Fruit fly (Drosophila melanogaster) whole organism, embryonic: ENCODE data around the gene Vps29.

Experiments used
- Atf6 ChIP-seq: fragments of 200-800 bp; sonication (Bioruptor generic); IDR thresholded peaks from 2 replicates; pipeline ENCODE4 v1.3.6; 2022; ENCODE audit warnings: missing biosample characterization, missing genetic modification characterization
- BEAF-32 ChIP-seq: fragments of 200-800 bp; sonication (Bioruptor generic); optimal IDR thresholded peaks from 3 replicates; lab custom pipeline; 2017; ENCODE audit warnings: missing biosample characterization, missing genetic modification characterization, mild to moderate bottlenecking, moderate library complexity, missing genetic modification reagents
- CG10267 ChIP-seq: fragments of 200-800 bp; sonication (Bioruptor generic); optimal IDR thresholded peaks from 2 replicates; lab custom pipeline; 2018; ENCODE audit warnings: missing biosample characterization, mild to moderate bottlenecking, missing genetic modification characterization, moderate library complexity
- CG10431 ChIP-seq: fragments of 200-800 bp; sonication (Bioruptor generic); optimal IDR thresholded peaks from 3 replicates; lab custom pipeline; 2018; ENCODE audit warnings: missing biosample characterization, mild to moderate bottlenecking, missing genetic modification characterization
- CG11696 ChIP-seq: fragments of 200-800 bp; sonication (Bioruptor generic); IDR thresholded peaks from 2 replicates; pipeline ENCODE4 v1.3.6; 2022; ENCODE audit warnings: missing biosample characterization, missing genetic modification characterization
- CG12659 ChIP-seq: fragments of 200-800 bp; sonication (Bioruptor generic); optimal IDR thresholded peaks from 3 replicates; lab custom pipeline; 2017; ENCODE audit warnings: mild to moderate bottlenecking, missing biosample characterization, missing genetic modification reagents, missing genetic modification characterization
- CG12769 ChIP-seq: fragments of 200-800 bp; sonication (Bioruptor generic); optimal IDR thresholded peaks from 2 replicates; lab custom pipeline; 2019; ENCODE audit warnings: missing biosample characterization, mild to moderate bottlenecking, missing genetic modification characterization, moderate library complexity
- CG13287 ChIP-seq: fragments of 200-800 bp; sonication (Bioruptor generic); IDR thresholded peaks from 2 replicates; pipeline ENCODE4 v1.3.6; 2022; ENCODE audit warnings: missing biosample characterization, missing genetic modification characterization; ENCODE audit not compliant: partially characterized antibody
- CG14441 ChIP-seq: fragments of 200-800 bp; sonication (Bioruptor generic); IDR thresholded peaks from 2 replicates; pipeline ENCODE4 v1.3.6; 2022; ENCODE audit warnings: missing biosample characterization, missing genetic modification characterization
- CG15514 ChIP-seq: fragments of 200-800 bp; sonication (Bioruptor generic); optimal IDR thresholded peaks from 3 replicates; lab custom pipeline; 2017; ENCODE audit warnings: missing biosample characterization, missing genetic modification characterization, mild to moderate bottlenecking, moderate library complexity, missing genetic modification reagents
- CG16813 ChIP-seq: fragments of 200-800 bp; sonication (Bioruptor generic); IDR thresholded peaks from 3 replicates; pipeline ENCODE4 v1.3.6; 2022; ENCODE audit warnings: missing biosample characterization, missing genetic modification characterization; ENCODE audit not compliant: partially characterized antibody
- CG17186 ChIP-seq: fragments of 200-800 bp; sonication (Bioruptor generic); optimal IDR thresholded peaks from 3 replicates; lab custom pipeline; 2017; ENCODE audit warnings: missing biosample characterization, missing genetic modification reagents, missing genetic modification characterization
- CG31365 ChIP-seq: fragments of 200-800 bp; sonication (Bioruptor generic); optimal IDR thresholded peaks from 2 replicates; lab custom pipeline; 2018; ENCODE audit warnings: missing biosample characterization, mild to moderate bottlenecking, missing genetic modification characterization
- CG3838 ChIP-seq: fragments of 200-800 bp; sonication (Bioruptor generic); optimal IDR thresholded peaks from 3 replicates; lab custom pipeline; 2016; ENCODE audit warnings: missing biosample characterization, missing genetic modification characterization
- CG4404 ChIP-seq: fragments of 200-800 bp; sonication (Bioruptor generic); IDR thresholded peaks from 2 replicates; pipeline ENCODE4 v1.3.6; 2022; ENCODE audit warnings: missing biosample characterization, missing genetic modification characterization
- CG6813 ChIP-seq: fragments of 200-800 bp; sonication (Bioruptor generic); optimal IDR thresholded peaks from 2 replicates; lab custom pipeline; 2017; ENCODE audit warnings: missing biosample characterization, missing genetic modification characterization, mild to moderate bottlenecking, moderate library complexity, missing genetic modification reagents
- CG8290 ChIP-seq, 3 experiments: fragments of 200-800 bp; sonication (Bioruptor generic); optimal IDR thresholded peaks; 2 replicates each; lab custom pipeline; 2016 to 2019; ENCODE audit warnings: missing biosample characterization in 3 of 3, missing genetic modification characterization in 3 of 3, mild to moderate bottlenecking in 2 of 3, moderate library complexity in 1 of 3
- CG9797 ChIP-seq: fragments of 200-800 bp; sonication (Bioruptor generic); optimal IDR thresholded peaks from 3 replicates; lab custom pipeline; 2018; ENCODE audit warnings: missing biosample characterization, mild to moderate bottlenecking, missing genetic modification characterization
- CkIIα-i1 ChIP-seq: fragments of 200-800 bp; sonication (Bioruptor generic); IDR thresholded peaks from 2 replicates; pipeline ENCODE4 v1.3.6; 2022; ENCODE audit warnings: missing biosample characterization, missing genetic modification characterization
- D ChIP-seq, 2 experiments: fragments of 200-800 bp in 1 of 2; fragments of >200 bp in 1 of 2; sonication (Bioruptor generic) in 1 of 2; optimal IDR thresholded peaks; 2 replicates in 1 of 2; 3 replicates in 1 of 2; lab custom pipeline; 2017; ENCODE audit warnings: mild to moderate bottlenecking in 1 of 2, missing biosample characterization in 1 of 2, missing genetic modification characterization in 1 of 2, missing genetic modification reagents in 1 of 2
- Dp ChIP-seq: fragments of 200-800 bp; sonication (Bioruptor generic); optimal IDR thresholded peaks from 2 replicates; lab custom pipeline; 2018; ENCODE audit warnings: missing biosample characterization, mild to moderate bottlenecking, missing genetic modification characterization, moderate library complexity
- Dref ChIP-seq: fragments of 200-800 bp; sonication (Bioruptor generic); IDR thresholded peaks from 2 replicates; pipeline ENCODE4 v1.3.6; 2022; ENCODE audit warnings: missing biosample characterization, missing genetic modification characterization
- Ets97D ChIP-seq: fragments of 200-800 bp; sonication (Bioruptor generic); optimal IDR thresholded peaks from 3 replicates; lab custom pipeline; 2016; ENCODE audit warnings: missing biosample characterization, missing genetic modification characterization
- HLH4C ChIP-seq: fragments of 200-800 bp; sonication (Bioruptor generic); IDR thresholded peaks from 3 replicates; pipeline ENCODE4 v1.3.6; 2022; ENCODE audit warnings: missing biosample characterization, missing genetic modification characterization; ENCODE audit not compliant: partially characterized antibody
- MBD-R2 ChIP-seq: fragments of 200-800 bp; sonication (Bioruptor generic); IDR thresholded peaks from 2 replicates; pipeline ENCODE4 v1.3.6; 2022; ENCODE audit warnings: missing biosample characterization, missing genetic modification characterization
- Myb ChIP-seq: fragments of 200-800 bp; sonication (Bioruptor generic); optimal IDR thresholded peaks from 2 replicates; lab custom pipeline; 2016; ENCODE audit warnings: missing biosample characterization, missing genetic modification characterization
- Rfx ChIP-seq: fragments of 200-800 bp; sonication (Bioruptor generic); IDR thresholded peaks from 2 replicates; pipeline ENCODE4 v1.3.6; 2022; ENCODE audit warnings: missing biosample characterization, missing genetic modification characterization
- Sin3A ChIP-seq: fragments of >200 bp; optimal IDR thresholded peaks from 2 replicates; lab custom pipeline; 2018
- Spps ChIP-seq: fragments of 200-800 bp; sonication (Bioruptor generic); optimal IDR thresholded peaks from 2 replicates; lab custom pipeline; 2018; ENCODE audit warnings: missing biosample characterization, mild to moderate bottlenecking, missing genetic modification characterization
- ash1 ChIP-seq: fragments of 200-800 bp; sonication (Bioruptor generic); optimal IDR thresholded peaks from 2 replicates; lab custom pipeline; 2018; ENCODE audit warnings: missing biosample characterization, mild to moderate bottlenecking, missing genetic modification characterization
- bsh ChIP-seq, 2 experiments: fragments of 200-800 bp; sonication (Bioruptor generic); optimal IDR thresholded peaks; 2 replicates each; lab custom pipeline; 2017 to 2018; ENCODE audit warnings: mild to moderate bottlenecking in 2 of 2, missing biosample characterization in 2 of 2, missing genetic modification characterization in 2 of 2, moderate library complexity in 1 of 2
- chinmo ChIP-seq: fragments of 200-800 bp; sonication (Bioruptor generic); IDR thresholded peaks from 4 replicates; pipeline ENCODE4 v1.3.6; 2022; ENCODE audit warnings: missing biosample characterization, missing genetic modification characterization; ENCODE audit not compliant: partially characterized antibody
- crc ChIP-seq: fragments of 200-800 bp; sonication (Bioruptor generic); optimal IDR thresholded peaks from 2 replicates; lab custom pipeline; 2016; ENCODE audit warnings: missing biosample characterization, missing genetic modification characterization
- fu2 ChIP-seq: fragments of 200-800 bp; sonication (Bioruptor generic); optimal IDR thresholded peaks from 2 replicates; lab custom pipeline; 2016; ENCODE audit warnings: missing biosample characterization, missing genetic modification characterization
- inv ChIP-seq: fragments of 200-800 bp; sonication (Bioruptor generic); IDR thresholded peaks from 2 replicates; pipeline ENCODE4 v1.3.6; 2022; ENCODE audit warnings: missing biosample characterization, missing genetic modification characterization; ENCODE audit not compliant: partially characterized antibody
- jumu ChIP-seq: fragments of 200-800 bp; sonication (Bioruptor generic); optimal IDR thresholded peaks from 3 replicates; lab custom pipeline; 2016; ENCODE audit warnings: missing biosample characterization, missing genetic modification characterization
- knrl ChIP-seq: fragments of 200-800 bp; sonication (Bioruptor generic); IDR thresholded peaks from 3 replicates; pipeline ENCODE4 v1.3.6; 2022; ENCODE audit warnings: missing biosample characterization, missing genetic modification characterization; ENCODE audit not compliant: partially characterized antibody
- lilli ChIP-seq: fragments of 200-800 bp; sonication (Bioruptor generic); optimal IDR thresholded peaks from 3 replicates; lab custom pipeline; 2016; ENCODE audit warnings: missing biosample characterization, missing genetic modification characterization
- pfk ChIP-seq: fragments of 200-800 bp; sonication (Bioruptor generic); optimal IDR thresholded peaks from 2 replicates; lab custom pipeline; 2018; ENCODE audit warnings: missing biosample characterization, mild to moderate bottlenecking, missing genetic modification characterization, moderate library complexity
- pho ChIP-seq: fragments of 200-800 bp; sonication (Bioruptor generic); optimal IDR thresholded peaks from 2 replicates; lab custom pipeline; 2016; ENCODE audit warnings: missing biosample characterization, missing genetic modification characterization
- ranshi ChIP-seq: fragments of 200-800 bp; sonication (Bioruptor generic); IDR thresholded peaks from 2 replicates; pipeline ENCODE4 v1.3.6; 2022; ENCODE audit warnings: missing biosample characterization, missing genetic modification characterization
- row ChIP-seq: fragments of 200-800 bp; sonication (Bioruptor generic); IDR thresholded peaks from 3 replicates; pipeline ENCODE4 v1.3.6; 2022; ENCODE audit warnings: missing biosample characterization, missing genetic modification characterization
- run ChIP-seq: fragments of 200-800 bp; sonication (Bioruptor generic); optimal IDR thresholded peaks from 3 replicates; lab custom pipeline; 2018; ENCODE audit warnings: missing biosample characterization, mild to moderate bottlenecking, missing genetic modification characterization
- sc ChIP-seq, 3 experiments: fragments of >200 bp in 2 of 3; fragments of 200-800 bp in 1 of 3; sonication (Bioruptor generic) in 1 of 3; optimal IDR thresholded peaks; 2 replicates in 2 of 3; 3 replicates in 1 of 3; lab custom pipeline; 2017; ENCODE audit warnings: mild to moderate bottlenecking in 1 of 3, missing biosample characterization in 1 of 3, missing genetic modification characterization in 1 of 3, missing genetic modification reagents in 1 of 3
- slou ChIP-seq: fragments of 200-800 bp; sonication (Bioruptor generic); optimal IDR thresholded peaks from 3 replicates; lab custom pipeline; 2016; ENCODE audit warnings: missing biosample characterization, missing genetic modification characterization
- slp2 ChIP-seq: fragments of 200-800 bp; sonication (Bioruptor generic); optimal IDR thresholded peaks from 2 replicates; lab custom pipeline; 2016; ENCODE audit warnings: missing biosample characterization, missing genetic modification characterization
- unc-4 ChIP-seq: fragments of 200-800 bp; sonication (Bioruptor generic); IDR thresholded peaks from 2 replicates; pipeline ENCODE4 v1.3.6; 2022; ENCODE audit warnings: missing biosample characterization, missing genetic modification characterization; ENCODE audit not compliant: partially characterized antibody
- zen2 ChIP-seq: fragments of 200-800 bp; sonication (Bioruptor generic); IDR thresholded peaks from 3 replicates; pipeline ENCODE4 v1.3.6; 2022; ENCODE audit warnings: missing biosample characterization, missing genetic modification characterization; ENCODE audit not compliant: partially characterized antibody

The Vps29 gene

dm6 chr2L:1177522-1177921, 27.0 kb downstream of the Vps29 start, which contains the start of gene CG4896 (continued):
- TF ChIP-seq pfk (no peak), unc-4 (peak; percentile 65), CG10267 (peak; percentile 93), CG12659 (GFP tag; lab: Kevin White, UChicago) (peak; percentile 41), CG12769 (tag; lab: Kevin White, UChicago) (no peak), CG31365 (tag; lab: Kevin White, UChicago) (no peak), CG8290 (GFP tag; optimal IDR thresholded peaks at IDR 0.05; lab: Kevin White, UChicago) (peak; percentile 60), CG8290 (tag; optimal IDR thresholded peaks at IDR 0.05; lab: Kevin White, UChicago) (peak in 1 of 2 experiments; percentile 89), CG10431 (GFP tag; lab: Kevin White, UChicago) (no peak), knrl (GFP tag; lab: Robert Waterston, UW) (peak; percentile 48; the same call in 2 of the 3 replicates), slou (GFP tag; lab: Kevin White, UChicago) (no peak), CG11696 (GFP tag; lab: Robert Waterston, UW) (no peak), CkIIα-i1 (GFP tag; lab: Robert Waterston, UW) (no peak), row (GFP tag; lab: Robert Waterston, UW) (peak; percentile 27; the same call in 1 of the 3 replicates), Dref (GFP tag; lab: Robert Waterston, UW) (peak; percentile 94), pho (GFP tag; lab: Kevin White, UChicago) (peak; percentile 18), CG15514 (GFP tag; lab: Kevin White, UChicago) (peak; percentile 61), Atf6 (GFP tag; lab: Robert Waterston, UW) (no peak), bsh (GFP tag; optimal IDR thresholded peaks at IDR 0.05; lab: Kevin White, UChicago) (peak in 1 of 2 experiments; percentile 51), Rfx (GFP tag; lab: Robert Waterston, UW) (peak; percentile 63), fu2 (GFP tag; lab: Kevin White, UChicago) (peak; percentile 6), CG14441 (GFP tag; lab: Robert Waterston, UW) (no peak), lilli (no peak), chinmo (peak; percentile 77; the same call in 1 of the 4 replicates), Ets97D (GFP tag; lab: Kevin White, UChicago) (peak; percentile 51), crc (GFP tag; lab: Kevin White, UChicago) (no peak), jumu (no peak), sc (optimal IDR thresholded peaks at IDR 0.05; lab: Kevin White, UChicago) (no peak), sc (GFP tag; optimal IDR thresholded peaks at IDR 0.05; lab: Kevin White, UChicago) (no peak)

dm6 chr2L:1183799-1184198, 33.2 kb downstream of the Vps29 start, which contains the start of the genes CG5126 and Tgt:
TSS of gene CG5126 (minus strand) at chr2L:1184020.
TSS of gene Tgt (plus strand) at chr2L:1184065.
- TF ChIP-seq CG13287 (GFP tag; lab: Robert Waterston, UW): peak; percentile 79
- no peak for TF ChIP-seq ash1 (GFP tag; lab: Kevin White, UChicago)
- TF ChIP-seq MBD-R2 (GFP tag; lab: Robert Waterston, UW): peak; percentile 89
- TF ChIP-seq Dp (GFP tag; lab: Kevin White, UChicago): peak; percentile 66
- TF ChIP-seq slp2 (GFP tag; lab: Kevin White, UChicago): no peak
- peak; percentile 70 for TF ChIP-seq BEAF-32 (GFP tag; lab: Kevin White, UChicago)
- TF ChIP-seq run (tag; lab: Kevin White, UChicago): no peak
- TF ChIP-seq CG11696 (GFP tag; lab: Robert Waterston, UW): no peak
- TF ChIP-seq CG6813 (GFP tag; lab: Kevin White, UChicago): no peak
- no peak for TF ChIP-seq ranshi (GFP tag; lab: Robert Waterston, UW)
- TF ChIP-seq Spps (tag; lab: Kevin White, UChicago): no peak
- peak; percentile 63 for TF ChIP-seq CG9797
- no peak for TF ChIP-seq CG4404 (GFP tag; lab: Robert Waterston, UW)
- peak; percentile 45 for TF ChIP-seq inv (GFP tag; lab: Robert Waterston, UW)
- peak; percentile 45 for TF ChIP-seq CG17186 (GFP tag; lab: Kevin White, UChicago)
- peak; percentile 50 for TF ChIP-seq Myb
- TF ChIP-seq HLH4C (GFP tag; lab: Robert Waterston, UW): peak; percentile 37; the same call in 1 of the 3 replicates
- 0 out of 3 replicates have a peak, but pooled peaks have one; percentile 20 for TF ChIP-seq zen2 (GFP tag; lab: Robert Waterston, UW)
- TF ChIP-seq knrl (GFP tag; lab: Robert Waterston, UW): peak; percentile 43; the same call in 2 of the 3 replicates
- TF ChIP-seq CG16813: peak; percentile 33; the same call in 2 of the 3 replicates
- TF ChIP-seq CG3838 (GFP tag; lab: Kevin White, UChicago): no peak
- TF ChIP-seq D (optimal IDR thresholded peaks at IDR 0.05; lab: Kevin White, UChicago): no peak
- TF ChIP-seq D (GFP tag; optimal IDR thresholded peaks at IDR 0.05; lab: Kevin White, UChicago): no peak
- peak; percentile 5 for TF ChIP-seq Sin3A (lab: Kevin White, UChicago)
